Worm (Caenorhabditis elegans) whole organism, L4/young adult: ENCODE data around the gene dhs-26.

Experiments
- W03F9.2 ChIP-seq: fragments of 150-350 bp; optimal IDR thresholded peaks from 2 replicates; lab custom pipeline; 2014; ENCODE audit warnings: missing biosample characterization, missing genetic modification characterization
- dao-5 ChIP-seq: sonication (generic microtip); optimal IDR thresholded peaks from 2 replicates; lab custom pipeline; 2016; ENCODE audit warnings: missing genotype, missing genetic modification characterization, moderate library complexity, missing compliant biosample characterization
- him-1 ChIP-seq: sonication (generic microtip); optimal IDR thresholded peaks from 2 replicates; lab custom pipeline; 2016; ENCODE audit warnings: missing genotype, missing genetic modification reagents, missing genetic modification characterization, missing compliant biosample characterization

Gene dhs-26

DNA sequence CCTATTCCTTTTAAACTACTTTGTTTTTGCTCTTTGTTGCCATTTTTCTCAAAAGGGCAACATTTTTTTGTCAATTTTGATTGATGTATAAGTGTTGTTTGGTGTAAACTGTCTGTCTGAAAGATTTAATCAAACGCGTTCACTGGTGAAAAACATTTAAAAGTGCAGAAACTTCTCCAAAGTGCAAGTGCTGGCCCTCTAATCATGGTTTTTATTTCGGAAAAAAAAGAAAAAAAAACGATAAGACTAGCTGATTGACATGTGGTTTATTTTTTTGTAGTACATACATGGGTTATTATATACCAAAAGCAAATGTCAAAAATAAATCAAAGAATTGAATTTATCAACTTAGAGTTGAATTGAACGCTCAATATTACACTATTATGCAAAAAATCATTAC lies at the start of gene dhs-26:
Gene dhs-26 (minus strand): TSS at position 116 of the 400 bp plus-strand sequence.
- TF ChIP-seq dao-5 (tag; lab: Kevin White, UChicago) (no peak), him-1 (no peak), W03F9.2 (tag; lab: Kevin White, UChicago) (no peak)

ce11 chrX:3411565-3412022 lies 49.3 kb upstream of the dhs-26 start, which contains the start of gene unc-78:
Gene unc-78, minus strand, starts transcription at chrX:3411615.
- TF ChIP-seq him-1, result no peak
- no peak for TF ChIP-seq dao-5 (tag; lab: Kevin White, UChicago)
- no peak for TF ChIP-seq W03F9.2 (tag; lab: Kevin White, UChicago)

ce11 chrX:3408717-3409303 lies 46.5 kb upstream of the dhs-26 start:
- no peak for TF ChIP-seq dao-5 (tag; lab: Kevin White, UChicago)
- TF ChIP-seq W03F9.2 (tag; lab: Kevin White, UChicago), result no peak
- no peak for TF ChIP-seq him-1

DNA sequence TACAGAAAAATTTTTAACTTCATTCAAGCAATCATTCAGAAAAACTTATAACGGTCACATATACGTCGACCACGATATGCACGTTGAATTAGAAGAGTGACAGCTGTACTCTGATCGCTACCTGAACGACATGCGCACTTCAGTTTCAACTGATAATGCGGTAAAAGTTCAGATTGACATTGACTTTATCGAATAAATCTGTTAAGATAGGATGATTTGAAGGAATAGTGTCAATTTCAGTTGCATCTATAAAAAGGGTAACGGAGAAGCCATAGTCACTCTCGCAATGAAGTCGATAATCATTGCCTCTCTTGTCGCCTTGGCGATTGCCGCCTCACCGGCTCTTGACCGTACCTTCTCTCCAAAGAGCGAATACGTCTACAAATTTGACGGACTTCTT lies 40.9 kb upstream of the dhs-26 start, which contains the start of gene vit-5:
Gene vit-5 (plus strand): TSS at position 277 of the 400 bp plus-strand sequence.
- TF ChIP-seq dao-5 (tag; lab: Kevin White, UChicago) (no peak), him-1 (no peak), W03F9.2 (tag; lab: Kevin White, UChicago) (no peak)

- TF ChIP-seq W03F9.2 (tag; lab: Kevin White, UChicago) (no peak), him-1 (no peak), dao-5 (tag; lab: Kevin White, UChicago) (no peak)
Observed at ce11 chrX:3401701-3402100, 39.4 kb upstream of the dhs-26 start, which contains the start of gene C04F6.9. Gene C04F6.9, plus strand, starts transcription at chrX:3402001.

DNA sequence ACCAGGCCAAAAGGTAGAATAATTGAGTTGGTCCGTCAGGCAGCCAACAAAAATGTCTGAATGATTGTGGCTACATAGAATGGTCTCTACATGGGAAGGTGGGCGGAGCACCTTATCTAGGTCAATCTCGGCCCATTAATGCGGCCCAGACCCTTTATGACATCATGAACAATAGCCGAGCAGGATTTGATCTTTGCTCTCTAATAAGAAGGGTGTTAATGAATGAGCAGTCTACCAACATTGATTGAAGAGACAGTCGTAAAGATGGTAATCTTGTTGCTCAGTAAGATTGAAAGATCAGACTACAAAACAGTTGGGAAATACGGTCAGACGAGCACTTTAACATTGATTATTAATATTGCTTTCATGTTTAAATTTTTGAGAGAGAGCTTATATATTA lies 38.1 kb upstream of the dhs-26 start:
- TF ChIP-seq him-1 (no peak), W03F9.2 (tag; lab: Kevin White, UChicago) (no peak), dao-5 (tag; lab: Kevin White, UChicago) (no peak)

DNA sequence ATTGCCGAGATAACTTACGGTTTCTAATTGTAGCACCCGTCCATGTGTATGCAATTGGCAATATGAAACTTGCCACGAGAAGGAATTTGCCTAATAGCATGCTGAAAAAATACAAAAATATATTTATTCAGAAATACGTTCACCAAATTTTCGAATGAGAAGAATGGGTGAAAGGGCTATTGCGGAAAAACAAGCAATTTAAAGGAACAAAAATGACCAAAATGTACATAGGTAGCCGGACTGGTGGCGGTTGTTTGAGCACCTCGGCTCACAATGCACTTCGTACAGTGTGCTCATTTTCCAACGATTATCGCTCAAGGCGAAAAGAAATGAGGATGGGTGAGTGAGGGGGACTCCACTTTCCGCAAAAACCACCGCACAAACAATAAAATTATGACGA lies 37.6 kb upstream of the dhs-26 start, which contains the start of gene cht-1:
Gene cht-1 (minus strand): TSS at position 101 of the 400 bp plus-strand sequence.
- no peak for TF ChIP-seq W03F9.2 (tag; lab: Kevin White, UChicago)
- TF ChIP-seq dao-5 (tag; lab: Kevin White, UChicago), result no peak
- no peak for TF ChIP-seq him-1

DNA sequence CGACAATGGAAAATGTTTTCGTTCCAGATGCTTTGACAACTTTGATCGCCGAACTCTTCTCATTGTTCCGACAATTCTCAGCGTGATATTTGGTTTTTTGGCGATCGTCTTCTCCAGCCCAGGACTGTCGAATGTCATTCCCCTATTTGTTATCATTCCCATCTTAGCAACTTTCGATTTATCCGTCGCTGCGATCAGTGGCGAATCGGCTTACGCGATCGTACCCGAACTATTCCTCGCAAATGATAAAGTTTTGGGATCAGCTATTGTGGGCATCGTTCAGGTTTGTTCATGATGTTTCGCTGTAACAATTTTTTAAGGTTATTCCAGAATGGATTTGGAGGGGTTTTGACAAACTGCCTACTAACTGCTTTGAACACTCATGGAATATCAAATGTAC lies 34.4 kb upstream of the dhs-26 start:
- TF ChIP-seq him-1 (no peak), W03F9.2 (tag; lab: Kevin White, UChicago) (no peak), dao-5 (tag; lab: Kevin White, UChicago) (no peak)

DNA sequence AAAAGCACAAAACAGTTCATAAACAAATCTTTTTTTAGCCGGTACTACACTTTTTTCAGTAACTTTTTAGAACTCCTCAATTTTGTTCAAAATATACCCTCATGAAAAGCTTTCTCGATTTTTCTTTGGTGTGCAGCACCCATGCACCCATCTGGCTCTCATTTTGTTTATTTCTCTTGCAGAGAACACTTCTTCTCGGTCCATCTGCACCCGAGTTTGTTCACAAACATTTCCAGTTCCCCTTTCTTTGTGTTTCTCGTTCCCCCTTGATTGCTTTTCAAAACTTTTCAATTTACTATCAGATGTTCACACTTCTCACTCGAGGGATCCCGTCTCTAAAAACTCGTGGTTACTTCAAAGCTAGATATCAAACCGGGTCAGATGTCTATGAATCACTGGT lies 31.3 kb upstream of the dhs-26 start, which contains the start of gene slcf-2:
Gene slcf-2 (plus strand): TSS at position 301 of the 400 bp plus-strand sequence.
- TF ChIP-seq dao-5 (tag; lab: Kevin White, UChicago) (no peak), him-1 (no peak), W03F9.2 (tag; lab: Kevin White, UChicago) (no peak)

ce11 chrX:3385362-3385761 lies 23.1 kb upstream of the dhs-26 start, which contains the start of gene acp-1:
Gene acp-1, minus strand, starts transcription at chrX:3385462.
- TF ChIP-seq dao-5 (tag; lab: Kevin White, UChicago) (no peak), W03F9.2 (tag; lab: Kevin White, UChicago) (no peak), him-1 (no peak)

ce11 chrX:3380167-3380566 lies 17.9 kb upstream of the dhs-26 start, which contains the start of gene ZK563.7:
Gene ZK563.7, plus strand, starts transcription at chrX:3380467.
- TF ChIP-seq dao-5 (tag; lab: Kevin White, UChicago) (no peak), W03F9.2 (tag; lab: Kevin White, UChicago) (no peak)

- TF ChIP-seq dao-5 (tag; lab: Kevin White, UChicago) (no peak), him-1 (no peak), W03F9.2 (tag; lab: Kevin White, UChicago) (no peak)
Observed at ce11 chrX:3379114-3379513, 16.8 kb upstream of the dhs-26 start, which contains the start of gene sorf-1. Gene sorf-1, minus strand, starts transcription at chrX:3379248.

- no peak for TF ChIP-seq dao-5 (tag; lab: Kevin White, UChicago)
- no peak for TF ChIP-seq him-1
- no peak for TF ChIP-seq W03F9.2 (tag; lab: Kevin White, UChicago)
Observed at ce11 chrX:3375320-3375719, 13.0 kb upstream of the dhs-26 start.

- TF ChIP-seq him-1, result no peak
- TF ChIP-seq dao-5 (tag; lab: Kevin White, UChicago), result no peak
- TF ChIP-seq W03F9.2 (tag; lab: Kevin White, UChicago), result no peak
Observed at ce11 chrX:3374642-3375041, 12.3 kb upstream of the dhs-26 start, which contains the start of gene clc-3. Gene clc-3, minus strand, starts transcription at chrX:3374742.
